Fruit fly (Drosophila melanogaster): ENCODE results near the gene Lk6.

The Lk6 gene

dm6 chr3R:11778879-11779278 is 14.6 kb upstream of the Lk6 start (continued):
- TF ChIP-seq CG2712 (tag; optimal IDR thresholded peaks at IDR 0.05): no peak
- peak; percentile 88 for TF ChIP-seq D (optimal IDR thresholded peaks at IDR 0.05)
- no peak for TF ChIP-seq D (GFP tag; optimal IDR thresholded peaks at IDR 0.05)
- TF ChIP-seq toy (GFP tag; IDR thresholded peaks at IDR 0.05): no peak
- TF ChIP-seq CG1602 (GFP tag; optimal IDR thresholded peaks at IDR 0.05): no peak
- peak; percentile 70 for TF ChIP-seq Deaf1 (tag; optimal IDR thresholded peaks at IDR 0.05)
- peak; percentile 84 for TF ChIP-seq Med (GFP tag)
- no peak for TF ChIP-seq fd3F (GFP tag; optimal IDR thresholded peaks at IDR 0.05)
- TF ChIP-seq CG4854 (GFP tag; optimal IDR thresholded peaks at IDR 0.05): no peak
- no peak for TF ChIP-seq CG16863 (GFP tag; optimal IDR thresholded peaks at IDR 0.05)
- TF ChIP-seq Ets97D (GFP tag; optimal IDR thresholded peaks at IDR 0.05): no peak
- TF ChIP-seq CG9932 (GFP tag; IDR thresholded peaks at IDR 0.05): no peak
- TF ChIP-seq Elba2 (GFP tag; optimal IDR thresholded peaks at IDR 0.05): no peak
- TF ChIP-seq ac (GFP tag; optimal IDR thresholded peaks at IDR 0.05): no peak
- TF ChIP-seq CG11560 (tag; IDR thresholded peaks at IDR 0.05): no peak
- no peak for TF ChIP-seq psq (GFP tag; optimal IDR thresholded peaks at IDR 0.05)
- peak; percentile 64 for TF ChIP-seq pros (GFP tag; optimal IDR thresholded peaks at IDR 0.05)
- TF ChIP-seq dysf (GFP tag; IDR thresholded peaks at IDR 0.05): no peak
- no peak for TF ChIP-seq HmgZ (tag; optimal IDR thresholded peaks at IDR 0.05)
- TF ChIP-seq CG33557 (GFP tag; optimal IDR thresholded peaks at IDR 0.05): no peak
- no peak for TF ChIP-seq Optix (GFP tag; IDR thresholded peaks at IDR 0.05)
- no peak for TF ChIP-seq CG12071 (GFP tag; optimal IDR thresholded peaks at IDR 0.05)
- no peak for TF ChIP-seq CG13624 (GFP tag; optimal IDR thresholded peaks at IDR 0.05)
- no peak for TF ChIP-seq CG1529 (GFP tag; optimal IDR thresholded peaks at IDR 0.05)
- no peak for TF ChIP-seq klu (GFP tag; IDR thresholded peaks at IDR 0.05)
- no peak for TF ChIP-seq bab2 (GFP tag; optimal IDR thresholded peaks at IDR 0.05)
- no peak for TF ChIP-seq trem (tag; optimal IDR thresholded peaks at IDR 0.05)
- peak; percentile 63; the same call in 3 of the 4 replicates for TF ChIP-seq Gug (GFP tag; IDR thresholded peaks at IDR 0.05)
- TF ChIP-seq CG12391 (tag; optimal IDR thresholded peaks at IDR 0.05): no peak
- TF ChIP-seq CG30431 (GFP tag; optimal IDR thresholded peaks at IDR 0.05): no peak
- TF ChIP-seq Fer1 (GFP tag; optimal IDR thresholded peaks at IDR 0.05): no peak
- no peak for TF ChIP-seq oc (tag; optimal IDR thresholded peaks at IDR 0.05)
- no peak for TF ChIP-seq CG10543 (GFP tag; optimal IDR thresholded peaks at IDR 0.05)
- no peak for TF ChIP-seq D19A (tag; optimal IDR thresholded peaks at IDR 0.05)
- no peak for TF ChIP-seq CG10565 (GFP tag; optimal IDR thresholded peaks at IDR 0.05)
- no peak for TF ChIP-seq CG8290 (GFP tag; optimal IDR thresholded peaks at IDR 0.05)
- TF ChIP-seq CG8290 (tag; optimal IDR thresholded peaks at IDR 0.05): peak in 1 of 2 experiments; percentile 56
- TF ChIP-seq corto (GFP tag; optimal IDR thresholded peaks at IDR 0.05): no peak
- TF ChIP-seq ewg (GFP tag; optimal IDR thresholded peaks at IDR 0.05): no peak
- no peak for TF ChIP-seq br (optimal IDR thresholded peaks at IDR 0.05)
- TF ChIP-seq CG14860 (GFP tag; IDR thresholded peaks at IDR 0.05; ENCODE audit: partially characterized antibody): no peak
- no peak for TF ChIP-seq CG34224 (GFP tag; IDR thresholded peaks at IDR 0.05; ENCODE audit: partially characterized antibody)
- TF ChIP-seq nmo (GFP tag; optimal IDR thresholded peaks at IDR 0.05): no peak
- TF ChIP-seq CG17612 (GFP tag; IDR thresholded peaks at IDR 0.05): no peak
- no peak for TF ChIP-seq CG5180 (GFP tag; optimal IDR thresholded peaks at IDR 0.05)
- TF ChIP-seq CG12942 (GFP tag; optimal IDR thresholded peaks at IDR 0.05): no peak
- no peak for TF ChIP-seq jumu (GFP tag; optimal IDR thresholded peaks at IDR 0.05)
- no peak for TF ChIP-seq CG6654 (GFP tag; optimal IDR thresholded peaks at IDR 0.05)
- peak; percentile 37; the same call in 1 of the 2 replicates for TF ChIP-seq sisA (GFP tag; IDR thresholded peaks at IDR 0.05)
- TF ChIP-seq CG34422 (GFP tag; IDR thresholded peaks at IDR 0.05): peak; percentile 40; the same call in 1 of the 3 replicates
- TF ChIP-seq CG10959 (GFP tag; IDR thresholded peaks at IDR 0.05): 0 out of 2 replicates have a peak, but pooled peaks have one; percentile 14
- TF ChIP-seq Meics (GFP tag; optimal IDR thresholded peaks at IDR 0.05): no peak
- no peak for TF ChIP-seq eyg (GFP tag; optimal IDR thresholded peaks at IDR 0.05)
